Worm (Caenorhabditis elegans): ENCODE measurements around the gene srg-41.
"Not testable (repeated sequence)": the region's sequence is repeated elsewhere in the genome, so short reads cannot be mapped to it uniquely, and the experiment has no call there.

Gene srg-41

DNA sequence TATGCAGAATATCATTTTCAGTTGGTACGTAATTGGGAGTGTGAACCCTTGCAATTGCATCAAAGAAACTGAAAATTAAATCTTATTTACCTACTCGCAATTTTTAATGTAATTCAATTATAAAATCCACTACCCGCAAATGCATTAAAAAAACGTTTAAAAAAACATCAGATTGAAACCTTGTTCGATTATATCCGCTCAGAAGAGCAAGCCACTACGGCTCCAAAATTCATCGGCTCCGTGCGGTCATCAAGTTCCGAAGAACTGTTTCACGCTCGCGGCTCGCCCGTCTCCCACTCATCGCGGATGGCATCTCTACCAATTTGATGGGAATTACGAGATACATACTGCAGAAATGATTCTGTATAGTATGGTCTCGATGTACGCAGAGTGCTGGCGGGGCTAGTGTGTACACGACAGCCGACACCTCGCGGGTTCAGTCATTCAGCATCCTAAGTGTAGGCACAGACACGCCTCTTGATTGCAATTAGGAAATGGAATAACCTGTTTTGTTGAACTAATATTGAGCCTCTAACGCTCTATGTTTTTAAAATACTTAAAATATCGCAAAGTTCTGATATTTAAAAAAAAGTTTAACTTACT, 13.7 kb upstream of the srg-41 start:
- TF ChIP-seq sma-9 (GFP tag; optimal IDR thresholded peaks at IDR 0.05) (peak; percentile 82), fos-1 (tag; optimal IDR thresholded peaks at IDR 0.05) (peak; percentile 5), sma-3 (GFP tag; optimal IDR thresholded peaks at IDR 0.05) (peak; percentile 56), snpc-4 (tag; optimal IDR thresholded peaks at IDR 0.05) (peak; percentile 94), crh-2 (tag; optimal IDR thresholded peaks at IDR 0.05) (peak; percentile 18)
- not testable (repeated sequence) for TF ChIP-seq sma-9 (tag; optimal IDR thresholded peaks at IDR 0.05)

DNA sequence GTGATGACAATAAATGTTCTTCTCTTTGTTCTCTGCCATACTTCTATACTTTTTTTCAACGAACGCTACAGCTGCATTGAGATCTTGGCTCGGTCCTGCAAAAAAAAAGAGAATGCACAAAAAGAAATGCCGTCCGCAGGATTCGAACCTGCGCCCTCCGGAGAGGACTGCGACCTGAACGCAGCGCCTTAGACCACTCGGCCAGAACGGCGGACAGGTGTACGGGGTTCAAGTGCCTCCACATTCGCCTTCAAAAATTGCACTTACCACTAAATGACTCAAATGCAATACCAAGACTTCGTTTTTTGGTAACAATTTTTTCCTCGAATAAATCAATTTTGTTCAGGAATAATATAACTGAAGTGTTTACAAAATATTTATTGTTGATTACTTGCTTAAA, 13.0 kb upstream of the srg-41 start:
- TF ChIP-seq crh-2 (tag; optimal IDR thresholded peaks at IDR 0.05) (peak; percentile 8), unc-62 (GFP tag; optimal IDR thresholded peaks at IDR 0.05) (no peak), ztf-4 (tag; optimal IDR thresholded peaks at IDR 0.05) (no peak), fos-1 (tag; optimal IDR thresholded peaks at IDR 0.05) (no peak), sma-9 (GFP tag; optimal IDR thresholded peaks at IDR 0.05) (peak; percentile 52), sma-9 (tag; optimal IDR thresholded peaks at IDR 0.05) (no peak), ZK546.5 (tag; optimal IDR thresholded peaks at IDR 0.05) (no peak), lsy-2 (tag; optimal IDR thresholded peaks at IDR 0.05) (peak in 1 of 2 experiments; percentile 25), snpc-4 (tag; optimal IDR thresholded peaks at IDR 0.05) (peak; percentile 95), unc-39 (tag; optimal IDR thresholded peaks at IDR 0.05) (no peak), alr-1 (tag; optimal IDR thresholded peaks at IDR 0.05) (no peak), gmeb-1 (tag; optimal IDR thresholded peaks at IDR 0.05) (no peak), Y55F3AM.14 (GFP tag; optimal IDR thresholded peaks at IDR 0.05) (peak; percentile 47), nhr-129 (tag; optimal IDR thresholded peaks at IDR 0.05) (peak; percentile 26)

DNA sequence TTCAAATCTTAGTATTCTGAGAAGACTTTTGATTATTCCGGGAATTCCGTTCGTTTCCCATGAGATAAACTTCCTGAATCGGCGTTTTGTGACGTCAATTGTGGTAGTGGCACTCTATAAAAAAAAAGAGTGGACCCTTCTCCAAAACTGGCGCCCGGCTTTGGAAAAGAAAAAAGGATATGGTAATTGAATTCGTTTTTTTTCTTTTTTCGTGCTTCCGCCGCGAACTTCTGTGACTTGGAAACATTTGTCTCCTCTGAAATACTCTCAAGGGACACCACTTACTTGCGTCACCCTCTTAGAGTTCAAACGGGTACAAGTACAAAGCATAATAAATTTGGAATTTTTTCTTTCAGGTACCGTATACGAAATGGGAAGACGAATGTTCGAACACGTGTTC, 11.0 kb upstream of the srg-41 start:
- TF ChIP-seq blmp-1 (tag; optimal IDR thresholded peaks at IDR 0.05; ENCODE audit: insufficient read depth): no peak
- no peak for TF ChIP-seq nhr-77 (tag; optimal IDR thresholded peaks at IDR 0.05)
- TF ChIP-seq F13H6.1 (tag; optimal IDR thresholded peaks at IDR 0.05): peak; percentile 2
- no peak for TF ChIP-seq ztf-11 (tag; optimal IDR thresholded peaks at IDR 0.05)
- TF ChIP-seq sma-9 (GFP tag; optimal IDR thresholded peaks at IDR 0.05): peak; percentile 36
- no peak for TF ChIP-seq sma-9 (tag; optimal IDR thresholded peaks at IDR 0.05)

DNA sequence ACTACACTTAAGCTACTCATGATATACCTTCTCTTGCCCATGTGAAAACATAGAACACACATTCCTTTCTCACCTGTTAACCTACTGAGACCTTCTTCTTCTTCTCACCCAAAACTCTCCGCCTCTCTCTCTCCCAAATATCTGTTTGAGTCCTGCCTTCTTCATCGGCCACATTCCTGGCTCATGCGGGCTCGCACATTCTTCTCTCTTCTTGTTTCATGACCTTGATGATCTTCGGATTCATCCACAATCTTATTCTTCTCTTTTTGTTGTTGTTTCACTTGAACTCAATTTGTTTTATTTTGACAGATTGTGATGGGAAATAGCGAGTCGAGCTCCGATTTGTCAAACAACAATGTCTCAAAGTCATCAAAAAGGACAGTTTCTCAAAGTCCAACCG, 10.2 kb upstream of the srg-41 start, which contains the start of gene T19C4.5:
Gene T19C4.5 (plus strand): TSS at position 308 of the 400 bp plus-strand sequence.
- TF ChIP-seq unc-62 (GFP tag; optimal IDR thresholded peaks at IDR 0.05) (no peak), R02D3.7 (tag; optimal IDR thresholded peaks at IDR 0.05) (no peak), ama-1 (optimal IDR thresholded peaks at IDR 0.05) (no peak), C34F6.9 (tag; optimal IDR thresholded peaks at IDR 0.05) (peak; percentile 16), F13H6.1 (tag; optimal IDR thresholded peaks at IDR 0.05) (peak; percentile 6), aly-2 (tag; optimal IDR thresholded peaks at IDR 0.05) (no peak), nhr-129 (tag; optimal IDR thresholded peaks at IDR 0.05) (peak; percentile 16)

DNA sequence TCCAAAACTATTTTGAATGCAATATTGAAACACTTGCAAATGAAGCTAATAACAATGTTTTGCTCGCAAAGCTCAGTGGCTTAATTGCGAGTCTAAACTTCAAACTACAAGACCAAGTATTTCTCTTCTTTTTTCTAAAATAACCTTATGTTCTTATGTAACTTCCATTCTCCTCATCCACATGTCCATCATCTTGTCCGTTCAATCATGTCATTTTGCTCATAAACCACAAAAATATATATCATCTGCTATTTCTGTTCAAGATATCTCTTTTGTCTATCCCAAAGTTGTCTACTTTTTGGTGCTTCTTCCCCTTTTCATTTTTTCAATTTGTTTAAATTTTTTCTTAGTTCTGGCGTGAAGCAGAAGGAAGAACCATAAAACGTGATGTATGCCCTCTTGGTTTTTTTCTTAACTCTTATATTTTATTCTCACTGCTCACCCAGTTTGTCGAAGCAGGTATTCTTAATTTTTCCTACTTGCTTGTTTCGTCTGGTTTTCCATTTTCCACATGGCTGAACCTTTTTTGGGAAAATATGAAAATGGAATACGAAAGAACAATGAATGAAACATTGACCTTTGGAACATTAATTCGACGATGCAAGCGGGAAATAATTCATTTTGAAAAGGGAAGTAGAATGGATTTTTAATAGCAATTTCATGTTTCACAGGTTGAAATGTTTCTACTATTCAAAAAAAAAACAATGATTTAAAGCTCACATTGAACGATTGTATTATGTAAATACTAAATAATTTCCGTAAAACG, 9.1 kb upstream of the srg-41 start:
- no peak for TF ChIP-seq unc-62 (GFP tag; optimal IDR thresholded peaks at IDR 0.05)
- TF ChIP-seq mbf-1 (tag; optimal IDR thresholded peaks at IDR 0.05): no peak
- TF ChIP-seq nhr-6 (tag; optimal IDR thresholded peaks at IDR 0.05): no peak
- TF ChIP-seq ztf-4 (tag; optimal IDR thresholded peaks at IDR 0.05): no peak
- no peak for TF ChIP-seq nhr-12 (tag; optimal IDR thresholded peaks at IDR 0.05)
- no peak for TF ChIP-seq ztf-1 (GFP tag; conservative IDR thresholded peaks at IDR 0.05)
- no peak for TF ChIP-seq nhr-23 (tag; optimal IDR thresholded peaks at IDR 0.05)
- TF ChIP-seq unc-39 (tag; optimal IDR thresholded peaks at IDR 0.05): no peak
- no peak for TF ChIP-seq lin-13 (GFP tag; optimal IDR thresholded peaks at IDR 0.05)
- TF ChIP-seq sma-3 (GFP tag; optimal IDR thresholded peaks at IDR 0.05): no peak
- TF ChIP-seq nhr-11 (tag; optimal IDR thresholded peaks at IDR 0.05): no peak
- TF ChIP-seq ztf-11 (tag; optimal IDR thresholded peaks at IDR 0.05): no peak
- TF ChIP-seq gmeb-1 (tag; optimal IDR thresholded peaks at IDR 0.05): no peak
- TF ChIP-seq egl-27 (tag; optimal IDR thresholded peaks at IDR 0.05): no peak
- no peak for TF ChIP-seq peb-1 (tag; optimal IDR thresholded peaks at IDR 0.05)
- TF ChIP-seq R02D3.7 (tag; optimal IDR thresholded peaks at IDR 0.05): no peak
- no peak for TF ChIP-seq nhr-25 (tag; optimal IDR thresholded peaks at IDR 0.05)
- TF ChIP-seq elt-3 (tag; optimal IDR thresholded peaks at IDR 0.05): no peak
- TF ChIP-seq ceh-16 (tag; optimal IDR thresholded peaks at IDR 0.05): no peak

Data from whole organism, L2 larva.